Fruit fly (Drosophila melanogaster): ENCODE data around the gene Prp39.

- TF ChIP-seq rgr (GFP tag; optimal IDR thresholded peaks at IDR 0.05) (no peak), Hr83 (GFP tag; optimal IDR thresholded peaks at IDR 0.05; ENCODE audit: poor library complexity, severe bottlenecking) (no peak), Hr78 (GFP tag; optimal IDR thresholded peaks at IDR 0.05) (no peak), GATAd (GFP tag; optimal IDR thresholded peaks at IDR 0.05) (no peak), psq (GFP tag; optimal IDR thresholded peaks at IDR 0.05) (no peak), sv (GFP tag; optimal IDR thresholded peaks at IDR 0.05) (no peak), h (GFP tag; optimal IDR thresholded peaks at IDR 0.05) (no peak), lola (GFP tag; optimal IDR thresholded peaks at IDR 0.05) (no peak), CrebA (GFP tag; optimal IDR thresholded peaks at IDR 0.05; ENCODE audit: borderline replicate concordance) (no peak), usp (GFP tag; optimal IDR thresholded peaks at IDR 0.05) (no peak)
These were observed 44.9 kb downstream of the Prp39 start for dm6 chr3R:28856829-28857228.

All from whole organism, wandering third instar larva.